Worm (Caenorhabditis elegans): ENCODE data around the gene bli-2.
"Not testable (repeated sequence)": the region's sequence is repeated elsewhere in the genome, so short reads cannot be mapped to it uniquely, and the experiment has no call there.

Gene bli-2

DNA sequence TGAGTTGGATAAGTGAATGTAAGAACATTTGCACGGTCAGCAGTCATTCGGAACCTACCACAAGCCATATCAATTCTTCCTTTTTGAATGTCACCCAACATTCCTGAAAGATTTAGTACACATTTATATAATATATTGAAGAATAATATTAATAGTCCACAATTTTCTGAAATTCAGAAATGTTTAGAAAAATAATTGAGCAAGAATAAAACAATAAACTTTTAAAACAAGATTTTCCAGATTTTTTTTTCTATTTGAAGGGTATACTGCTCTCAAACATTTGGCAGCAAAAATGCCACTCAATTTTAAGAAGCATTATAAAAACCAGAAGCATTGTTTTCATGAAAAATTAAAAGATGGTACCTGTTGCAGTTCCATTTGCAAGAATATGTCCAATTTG is 15.4 kb downstream of the bli-2 start, which contains the start of gene F59E12.8:
Gene F59E12.8, minus strand, starts transcription at position 101 of the 400 bp plus-strand sequence.
- TF ChIP-seq lin-13 (tag; optimal IDR thresholded peaks at IDR 0.05) (no peak), zip-8 (tag; optimal IDR thresholded peaks at IDR 0.05) (no peak)

- no peak for TF ChIP-seq mab-5 (tag; optimal IDR thresholded peaks at IDR 0.05)
Measured at ce11 chrII:5633453-5633852, 18.8 kb downstream of the bli-2 start.

DNA sequence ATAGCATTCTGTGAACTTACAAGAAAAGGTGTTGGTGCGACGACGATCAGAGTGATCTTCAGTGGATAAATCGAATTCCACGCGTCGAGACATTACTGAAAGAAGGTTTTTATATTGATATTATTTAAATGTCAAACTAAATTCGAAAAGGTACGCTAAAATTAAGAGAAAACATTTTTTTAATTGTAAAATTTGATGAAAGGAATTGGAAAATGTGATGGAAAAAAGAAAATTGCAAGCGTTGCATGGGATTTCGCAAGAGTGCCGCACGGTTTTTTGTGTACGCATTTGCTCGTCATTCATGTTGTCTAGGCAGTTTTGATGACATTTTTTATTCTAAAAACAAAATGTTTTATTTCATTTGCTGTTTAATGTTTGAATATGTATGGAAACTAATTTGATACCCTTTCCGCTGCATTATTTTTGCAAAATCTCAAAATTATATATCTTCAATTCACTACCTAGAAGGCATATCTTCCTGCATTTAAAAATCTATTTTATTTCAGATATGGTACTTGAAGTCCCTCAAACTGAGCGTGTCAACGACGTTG is 21.3 kb downstream of the bli-2 start, which contains the start of the genes F59E12.6 and npl-4.1:
Gene F59E12.6, minus strand, starts transcription at position 101 of the 551 bp plus-strand sequence.
Gene npl-4.1, plus strand, starts transcription at position 501 of the 551 bp plus-strand sequence.
- not testable (repeated sequence) for TF ChIP-seq pha-4, M03D4.4, lsy-2 (tag; optimal IDR thresholded peaks at IDR 0.05)

ce11 chrII:5628326-5628818 is 23.9 kb downstream of the bli-2 start, which contains the start of gene F59E12.15:
Gene F59E12.15 (minus strand): TSS chrII:5628376.
- TF ChIP-seq unc-62 (GFP tag; optimal IDR thresholded peaks at IDR 0.05): no peak
- no peak for TF ChIP-seq elt-3 (tag; optimal IDR thresholded peaks at IDR 0.05)
- TF ChIP-seq sptf-1 (tag; optimal IDR thresholded peaks at IDR 0.05): no peak
- no peak for TF ChIP-seq mls-2 (tag; optimal IDR thresholded peaks at IDR 0.05)
- TF ChIP-seq zip-8 (tag; optimal IDR thresholded peaks at IDR 0.05): no peak

DNA sequence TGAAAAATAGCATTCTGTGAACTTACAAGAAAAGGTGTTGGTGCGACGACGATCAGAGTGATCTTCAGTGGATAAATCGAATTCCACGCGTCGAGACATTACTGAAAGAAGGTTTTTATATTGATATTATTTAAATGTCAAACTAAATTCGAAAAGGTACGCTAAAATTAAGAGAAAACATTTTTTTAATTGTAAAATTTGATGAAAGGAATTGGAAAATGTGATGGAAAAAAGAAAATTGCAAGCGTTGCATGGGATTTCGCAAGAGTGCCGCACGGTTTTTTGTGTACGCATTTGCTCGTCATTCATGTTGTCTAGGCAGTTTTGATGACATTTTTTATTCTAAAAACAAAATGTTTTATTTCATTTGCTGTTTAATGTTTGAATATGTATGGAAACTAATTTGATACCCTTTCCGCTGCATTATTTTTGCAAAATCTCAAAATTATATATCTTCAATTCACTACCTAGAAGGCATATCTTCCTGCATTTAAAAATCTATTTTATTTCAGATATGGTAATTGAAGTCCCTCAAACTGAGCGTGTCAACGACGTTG is 29.8 kb downstream of the bli-2 start, which contains the start of the genes eif-3.L and npl-4.2:
Gene eif-3.L, minus strand, starts transcription at position 101 of the 557 bp plus-strand sequence.
Gene npl-4.2, plus strand, starts transcription at position 507 of the 557 bp plus-strand sequence.
- not testable (repeated sequence) for TF ChIP-seq sem-2 (GFP tag; optimal IDR thresholded peaks at IDR 0.05); nhr-12 (tag; optimal IDR thresholded peaks at IDR 0.05); elt-3 (tag; optimal IDR thresholded peaks at IDR 0.05)

DNA sequence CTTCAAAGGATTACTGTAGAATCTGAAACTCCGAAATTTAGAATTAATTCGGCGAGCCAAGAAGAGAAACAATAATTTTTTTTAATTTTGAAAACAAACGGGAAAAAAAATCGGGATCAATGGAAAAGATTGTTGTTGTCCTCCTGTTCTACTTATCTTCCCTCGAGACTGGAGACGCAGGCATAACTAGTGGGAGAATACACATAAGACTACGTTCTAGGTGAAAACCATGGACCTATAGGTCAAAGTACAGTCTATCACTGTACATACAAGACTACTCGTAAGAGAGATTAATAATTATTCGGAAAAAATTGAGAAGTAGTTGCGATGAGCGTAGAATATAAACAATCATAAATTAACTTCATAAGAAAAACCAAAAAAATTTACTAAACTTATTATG is 32.9 kb downstream of the bli-2 start, which contains the start of gene dhs-6:
Gene dhs-6, minus strand, starts transcription at position 22 of the 400 bp plus-strand sequence.
- TF ChIP-seq mls-2 (tag; optimal IDR thresholded peaks at IDR 0.05) (no peak), mep-1 (tag; optimal IDR thresholded peaks at IDR 0.05) (no peak), zip-8 (tag; optimal IDR thresholded peaks at IDR 0.05) (no peak), lin-13 (tag; optimal IDR thresholded peaks at IDR 0.05) (no peak), ceh-83 (GFP tag; optimal IDR thresholded peaks at IDR 0.05) (no peak), nhr-12 (tag; optimal IDR thresholded peaks at IDR 0.05) (no peak), unc-120 (tag; optimal IDR thresholded peaks at IDR 0.05; ENCODE audit: poor library complexity, severe bottlenecking) (no peak), blmp-1 (tag; optimal IDR thresholded peaks at IDR 0.05) (no peak), hlh-1 (tag; optimal IDR thresholded peaks at IDR 0.05) (no peak)

DNA sequence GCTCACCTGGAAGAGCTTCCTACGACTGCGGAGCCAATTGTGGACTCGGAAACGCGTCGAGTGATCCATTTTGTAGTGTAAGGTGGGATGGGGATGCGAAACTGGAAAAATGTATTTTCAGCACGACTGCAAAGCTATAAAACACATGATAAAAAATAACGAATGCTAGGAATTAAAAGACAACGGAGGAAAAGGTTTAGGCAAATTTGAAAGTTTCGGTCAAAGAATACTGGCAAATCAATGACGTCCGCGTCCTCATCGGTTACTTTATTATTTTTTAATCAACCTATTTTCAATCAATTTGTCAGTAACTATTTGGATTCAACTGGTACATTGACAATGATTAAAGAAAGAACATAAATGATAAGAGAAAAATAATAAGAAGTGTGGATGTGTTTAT is 44.5 kb downstream of the bli-2 start, which contains the start of gene C17G10.7:
Gene C17G10.7, minus strand, starts transcription at position 101 of the 400 bp plus-strand sequence.
- no peak for TF ChIP-seq ham-2 (GFP tag; optimal IDR thresholded peaks at IDR 0.05)
- TF ChIP-seq mep-1 (tag; optimal IDR thresholded peaks at IDR 0.05): no peak
- TF ChIP-seq lsy-2 (tag; optimal IDR thresholded peaks at IDR 0.05): no peak
- TF ChIP-seq zip-8 (tag; optimal IDR thresholded peaks at IDR 0.05): no peak
- TF ChIP-seq bed-3 (GFP tag; optimal IDR thresholded peaks at IDR 0.05): no peak
- TF ChIP-seq nhr-12 (tag; optimal IDR thresholded peaks at IDR 0.05): no peak
- TF ChIP-seq unc-120 (tag; optimal IDR thresholded peaks at IDR 0.05; ENCODE audit: poor library complexity, severe bottlenecking): no peak
- no peak for TF ChIP-seq elt-3 (tag; optimal IDR thresholded peaks at IDR 0.05)
- no peak for TF ChIP-seq sem-2 (GFP tag; optimal IDR thresholded peaks at IDR 0.05)
- no peak for TF ChIP-seq lin-32 (GFP tag; optimal IDR thresholded peaks at IDR 0.05)
- no peak for TF ChIP-seq ztf-11 (tag; optimal IDR thresholded peaks at IDR 0.05)

DNA sequence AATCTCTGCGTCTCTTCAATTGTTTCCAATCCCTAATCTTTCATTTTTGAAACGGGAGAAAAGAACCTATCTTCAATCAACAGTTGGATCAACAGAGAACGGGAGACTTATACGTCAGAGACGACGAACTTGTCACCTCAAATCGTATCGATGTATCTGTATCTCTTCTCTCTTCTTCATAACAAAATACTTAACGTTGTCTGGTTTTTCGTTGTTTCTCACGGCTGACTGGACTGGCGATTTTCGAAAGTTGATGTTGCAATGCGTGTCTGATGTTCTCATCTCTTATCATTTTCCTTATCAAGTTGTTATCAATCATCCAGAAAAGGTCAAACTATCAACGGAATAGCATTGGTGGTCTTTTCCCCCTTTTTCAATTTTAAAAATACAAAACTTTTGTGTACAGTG is 46.7 kb downstream of the bli-2 start:
- no peak for TF ChIP-seq cnd-1 (tag; optimal IDR thresholded peaks at IDR 0.05)
- peak; percentile 57 for TF ChIP-seq unc-62 (GFP tag; optimal IDR thresholded peaks at IDR 0.05)
- TF ChIP-seq elt-3 (tag; optimal IDR thresholded peaks at IDR 0.05): peak; percentile 84

All from whole organism, mixed stage, embryonic.